Worm (Caenorhabditis elegans) whole organism, L4 larva: ENCODE data around the gene nhr-260.

Source experiments
- D1046.2 ChIP-seq: fragments of 200-800 bp; sonication (Bioruptor generic); IDR thresholded peaks from 2 replicates; pipeline ENCODE4 v1.3.6; 2022; ENCODE audit warnings: missing genetic modification characterization, missing compliant biosample characterization
- F37D6.2 ChIP-seq: sonication (generic microtip); optimal IDR thresholded peaks from 2 replicates; lab custom pipeline; 2016; ENCODE audit warnings: mild to moderate bottlenecking, missing genetic modification characterization, missing compliant biosample characterization
- F44E2.7 ChIP-seq: fragments of 200-800 bp; sonication (Bioruptor generic); IDR thresholded peaks from 2 replicates; pipeline ENCODE4 v2.1.2; 2022; ENCODE audit warnings: missing genetic modification characterization, missing compliant biosample characterization
- Y5F2A.4 ChIP-seq: fragments of 200-800 bp; sonication (Bioruptor generic); optimal IDR thresholded peaks from 2 replicates; lab custom pipeline; 2018; ENCODE audit warnings: mild to moderate bottlenecking, missing genetic modification characterization, missing compliant biosample characterization
- aha-1 ChIP-seq: fragments of 150-350 bp; peaks from one replicate; lab custom pipeline; 2014; ENCODE audit warnings: missing biosample characterization, missing genetic modification characterization
- ceh-20 ChIP-seq: fragments of 200-800 bp; sonication (Bioruptor generic); IDR thresholded peaks from 2 replicates; pipeline ENCODE4 v1.3.6; 2022; ENCODE audit warnings: missing genetic modification reagents, missing genetic modification characterization, missing compliant biosample characterization
- ceh-32 ChIP-seq: sonication (generic microtip); optimal IDR thresholded peaks from 2 replicates; lab custom pipeline; 2016; ENCODE audit warnings: mild to moderate bottlenecking, missing genetic modification characterization, missing compliant biosample characterization; ENCODE audit not compliant: poor library complexity
- ceh-62 ChIP-seq: sonication (generic microtip); optimal IDR thresholded peaks from 2 replicates; lab custom pipeline; 2017; ENCODE audit warnings: missing biosample characterization, missing genetic modification characterization
- cey-2 ChIP-seq: sonication (generic microtip); optimal IDR thresholded peaks from 3 replicates; lab custom pipeline; 2017; ENCODE audit warnings: missing genetic modification characterization, mild to moderate bottlenecking, missing compliant biosample characterization, antibody characterized with exemption, borderline replicate concordance; ENCODE audit not compliant: insufficient read depth
- ctbp-1 ChIP-seq: fragments of 200-800 bp; sonication (Bioruptor generic); IDR thresholded peaks from 2 replicates; pipeline ENCODE4 v1.3.6; 2022; ENCODE audit warnings: missing genetic modification reagents, missing genetic modification characterization, missing compliant biosample characterization
- daf-12 ChIP-seq: fragments of 150-350 bp; optimal IDR thresholded peaks from 2 replicates; lab custom pipeline; 2014; ENCODE audit warnings: missing biosample characterization, missing genetic modification reagents, missing genetic modification characterization
- daf-8 ChIP-seq: fragments of 200-800 bp; sonication (Bioruptor generic); IDR thresholded peaks from 2 replicates; pipeline ENCODE4 v1.3.6; 2022; ENCODE audit warnings: missing genetic modification characterization, missing compliant biosample characterization
- dpl-1 ChIP-seq: fragments of 150-350 bp; optimal IDR thresholded peaks from 2 replicates; lab custom pipeline; 2014; ENCODE audit warnings: missing biosample characterization, missing genetic modification reagents, missing genetic modification characterization
- duxl-1 ChIP-seq: sonication (generic microtip); optimal IDR thresholded peaks from 2 replicates; lab custom pipeline; 2016; ENCODE audit warnings: mild to moderate bottlenecking, missing genetic modification characterization, moderate library complexity, missing compliant biosample characterization; ENCODE audit not compliant: poor library complexity
- egl-27 ChIP-seq: sonication (generic microtip); optimal IDR thresholded peaks from 3 replicates; lab custom pipeline; 2017; ENCODE audit warnings: missing biosample characterization, missing genetic modification reagents, missing genetic modification characterization
- fkh-10 ChIP-seq: fragments of 150-350 bp; optimal IDR thresholded peaks from 2 replicates; lab custom pipeline; 2014; ENCODE audit warnings: missing biosample characterization, missing genetic modification reagents, missing genetic modification characterization
- hif-1 ChIP-seq, 2 experiments: sonication (generic microtip); optimal IDR thresholded peaks; 2 replicates each; lab custom pipeline; 2016 to 2017; ENCODE audit warnings: missing compliant biosample characterization in 2 of 2, missing genetic modification characterization in 2 of 2, missing genetic modification reagents in 2 of 2, missing genotype in 2 of 2, mild to moderate bottlenecking in 1 of 2
- hlh-30 ChIP-seq: sonication (generic microtip); optimal IDR thresholded peaks from 2 replicates; lab custom pipeline; 2017; ENCODE audit warnings: antibody characterized with exemption, mild to moderate bottlenecking, missing genetic modification characterization, missing compliant biosample characterization; ENCODE audit not compliant: insufficient read depth
- hmg-1.1 ChIP-seq: fragments of 200-800 bp; sonication (Bioruptor generic); IDR thresholded peaks from 2 replicates; pipeline ENCODE4 v1.3.6; 2022; ENCODE audit warnings: missing genetic modification reagents, missing genetic modification characterization, missing compliant biosample characterization
- lim-7 ChIP-seq: fragments of 200-800 bp; sonication (Bioruptor generic); IDR thresholded peaks from 2 replicates; pipeline ENCODE4 v1.3.6; 2022; ENCODE audit warnings: missing genetic modification characterization, missing compliant biosample characterization
- lin-13 ChIP-seq: fragments of 150-350 bp; optimal IDR thresholded peaks from 2 replicates; lab custom pipeline; 2014; ENCODE audit warnings: missing biosample characterization, missing genetic modification reagents, missing genetic modification characterization
- lin-29 ChIP-seq: fragments of 200-800 bp; sonication (Bioruptor generic); IDR thresholded peaks from 2 replicates; pipeline ENCODE4 v1.3.6; 2022; ENCODE audit warnings: missing genetic modification reagents, missing genetic modification characterization, missing compliant biosample characterization
- lin-39 ChIP-seq: fragments of 150-350 bp; optimal IDR thresholded peaks from 2 replicates; lab custom pipeline; 2014; ENCODE audit warnings: missing biosample characterization, missing genetic modification reagents, missing genetic modification characterization
- madf-9 ChIP-seq: fragments of 200-800 bp; sonication (Bioruptor generic); conservative IDR thresholded peaks from 2 replicates; pipeline ENCODE4 v1.3.6; 2022; ENCODE audit warnings: missing genetic modification reagents, missing genetic modification characterization, missing compliant biosample characterization
- mdl-1 ChIP-seq, 2 experiments: fragments of 150-350 bp in 1 of 2; sonication (generic microtip) in 1 of 2; optimal IDR thresholded peaks; 2 replicates each; lab custom pipeline; 2014 to 2017; ENCODE audit warnings: missing biosample characterization in 2 of 2, missing genetic modification characterization in 2 of 2
- mdt-29 ChIP-seq: fragments of 200-800 bp; sonication (Bioruptor generic); IDR thresholded peaks from 2 replicates; pipeline ENCODE4 v1.3.6; 2022; ENCODE audit warnings: missing genetic modification reagents, missing genetic modification characterization, missing compliant biosample characterization
- mes-2 ChIP-seq: sonication (generic microtip); optimal IDR thresholded peaks from 2 replicates; lab custom pipeline; 2016; ENCODE audit warnings: missing genotype, mild to moderate bottlenecking, missing genetic modification characterization, missing compliant biosample characterization; ENCODE audit not compliant: poor library complexity, severe bottlenecking
- mxl-3 ChIP-seq: fragments of 200-800 bp; sonication (Bioruptor generic); optimal IDR thresholded peaks from 2 replicates; lab custom pipeline; 2018; ENCODE audit warnings: mild to moderate bottlenecking, missing genetic modification characterization, missing compliant biosample characterization
- nhr-11 ChIP-seq: fragments of 150-350 bp; optimal IDR thresholded peaks from 2 replicates; lab custom pipeline; 2014; ENCODE audit warnings: missing biosample characterization, missing genetic modification characterization
- nhr-111 ChIP-seq: fragments of 200-800 bp; sonication (Bioruptor generic); optimal IDR thresholded peaks from 2 replicates; lab custom pipeline; 2018; ENCODE audit warnings: mild to moderate bottlenecking, missing genetic modification characterization, missing compliant biosample characterization
- nhr-28 ChIP-seq: fragments of 150-350 bp; optimal IDR thresholded peaks from 2 replicates; lab custom pipeline; 2014; ENCODE audit warnings: missing biosample characterization, missing genetic modification characterization
- nhr-42 ChIP-seq: fragments of 200-800 bp; sonication (Bioruptor generic); IDR thresholded peaks from 2 replicates; pipeline ENCODE4 v1.3.6; 2022; ENCODE audit warnings: missing genetic modification characterization, missing compliant biosample characterization
- nhr-48 ChIP-seq: sonication (generic microtip); optimal IDR thresholded peaks from 2 replicates; lab custom pipeline; 2016; ENCODE audit warnings: mild to moderate bottlenecking, missing genetic modification characterization, missing compliant biosample characterization
- nhr-77 ChIP-seq: fragments of 150-350 bp; optimal IDR thresholded peaks from 2 replicates; lab custom pipeline; 2014; ENCODE audit warnings: missing biosample characterization, missing genetic modification characterization
- saeg-2 ChIP-seq: fragments of 200-800 bp; sonication (Bioruptor generic); IDR thresholded peaks from 2 replicates; pipeline ENCODE4 v1.3.6; 2022; ENCODE audit warnings: missing genetic modification reagents, missing genetic modification characterization, missing compliant biosample characterization
- set-16 ChIP-seq: fragments of 200-800 bp; sonication (Bioruptor generic); IDR thresholded peaks from 2 replicates; pipeline ENCODE4 v1.3.6; 2022; ENCODE audit warnings: missing genetic modification reagents, missing genetic modification characterization, missing compliant biosample characterization
- snpc-1.2 ChIP-seq: fragments of 200-800 bp; sonication (Bioruptor generic); IDR thresholded peaks from 2 replicates; pipeline ENCODE4 v1.3.6; 2022; ENCODE audit warnings: missing genetic modification reagents, missing genetic modification characterization, missing compliant biosample characterization
- spr-3 ChIP-seq: fragments of 200-800 bp; sonication (Bioruptor generic); optimal IDR thresholded peaks from 2 replicates; lab custom pipeline; 2018; ENCODE audit warnings: mild to moderate bottlenecking, missing genetic modification characterization, missing compliant biosample characterization
- unc-130 ChIP-seq: sonication (generic microtip); optimal IDR thresholded peaks from 2 replicates; lab custom pipeline; 2016; ENCODE audit warnings: missing genetic modification reagents, missing genetic modification characterization, missing compliant biosample characterization
- unc-39 ChIP-seq: sonication (generic microtip); optimal IDR thresholded peaks from 2 replicates; lab custom pipeline; 2017; ENCODE audit warnings: missing biosample characterization, missing genetic modification characterization
- unc-62 ChIP-seq, 3 experiments: fragments of 150-350 bp in 1 of 3; sonication (generic microtip); optimal IDR thresholded peaks in 2 of 3; peaks in 1 of 3; 1 replicate in 1 of 3; 2 replicates in 2 of 3; lab custom pipeline; 2014 to 2017; ENCODE audit warnings: missing biosample characterization in 3 of 3, missing genetic modification characterization in 3 of 3, missing genetic modification reagents in 3 of 3, missing genotype in 1 of 3
- zag-1 ChIP-seq: fragments of 150-350 bp; optimal IDR thresholded peaks from 2 replicates; lab custom pipeline; 2014; ENCODE audit warnings: missing biosample characterization, missing genetic modification characterization
- zfp-3 ChIP-seq: fragments of 200-800 bp; sonication (Bioruptor generic); conservative IDR thresholded peaks from 2 replicates; pipeline ENCODE4 v1.3.6; 2022; ENCODE audit warnings: missing genetic modification reagents, missing genetic modification characterization, missing compliant biosample characterization
- zip-11 ChIP-seq: fragments of 200-800 bp; sonication (Bioruptor generic); IDR thresholded peaks from 2 replicates; pipeline ENCODE4 v1.3.6; 2022; ENCODE audit warnings: missing genetic modification characterization, missing compliant biosample characterization
- zip-2 ChIP-seq: fragments of 150-350 bp; optimal IDR thresholded peaks from 2 replicates; lab custom pipeline; 2014; ENCODE audit warnings: missing biosample characterization, missing genetic modification characterization
- ztf-11 ChIP-seq: fragments of 150-350 bp; optimal IDR thresholded peaks from 2 replicates; lab custom pipeline; 2014; ENCODE audit warnings: missing biosample characterization, missing genetic modification characterization

nhr-260 gene

DNA sequence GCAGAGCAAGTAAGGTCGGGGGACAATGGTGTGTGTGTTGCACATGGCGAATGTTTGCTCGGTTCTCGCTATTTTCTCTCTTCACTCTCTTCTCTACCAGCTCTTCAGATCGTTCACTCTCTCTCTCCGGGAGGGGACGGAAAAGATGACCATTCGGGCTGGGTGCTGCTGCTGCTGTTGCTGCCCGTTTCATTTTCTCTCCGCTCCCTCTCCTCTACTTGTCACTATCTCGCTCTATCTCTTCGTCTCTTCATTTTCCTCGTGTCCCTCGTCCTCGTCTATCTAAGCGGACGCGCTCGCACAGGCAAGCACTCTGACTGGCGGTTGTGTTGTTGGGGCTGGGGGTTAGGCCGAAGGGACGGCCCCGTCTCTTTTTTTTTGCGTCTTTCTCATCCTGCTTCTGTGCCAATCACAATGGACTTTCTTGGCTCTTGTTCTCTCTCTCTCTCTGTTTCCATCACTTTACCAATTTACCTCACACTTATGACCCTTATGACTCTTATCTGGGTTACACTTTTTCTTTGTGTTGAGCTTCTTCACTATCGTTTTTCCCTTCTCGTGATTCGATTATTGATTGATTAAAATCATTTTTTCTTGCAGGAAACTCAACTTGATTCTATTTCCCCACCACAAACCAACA lies 36.8 kb downstream of the nhr-260 start, which contains the start of the genes F53E2.2 and unc-60 (continued):
- TF ChIP-seq hlh-30, result peak; percentile 72
- peak; percentile 54; the same call in 1 of the 2 replicates for TF ChIP-seq lin-29 (GFP tag; lab: Robert Waterston, UW)
- no peak for TF ChIP-seq unc-39 (tag; lab: Kevin White, UChicago)
- no peak for TF ChIP-seq zip-2 (tag; lab: Kevin White, UChicago)
- TF ChIP-seq madf-9, result no peak; the same call in 1 of the 2 replicates
- TF ChIP-seq ztf-11 (tag; lab: Kevin White, UChicago), result no peak
- TF ChIP-seq ceh-62 (tag; lab: Kevin White, UChicago), result no peak
- TF ChIP-seq F37D6.2 (tag; lab: Kevin White, UChicago), result peak; percentile 42
- TF ChIP-seq zfp-3, result no peak
- no peak for TF ChIP-seq nhr-111 (GFP tag; lab: Kevin White, UChicago)
- peak; percentile 12 to 77 for TF ChIP-seq mdl-1 (tag; optimal IDR thresholded peaks at IDR 0.05; lab: Kevin White, UChicago)
- TF ChIP-seq unc-130 (GFP tag; lab: Kevin White, UChicago), result no peak
- TF ChIP-seq D1046.2 (GFP tag; lab: Robert Waterston, UW), result no peak
- peak; percentile 84 for TF ChIP-seq hmg-1.1
- TF ChIP-seq mdt-29 (GFP tag; lab: Robert Waterston, UW), result no peak
- peak; percentile 13 for TF ChIP-seq dpl-1
- peak; percentile 4 for TF ChIP-seq nhr-48 (tag; lab: Kevin White, UChicago)
- no peak for TF ChIP-seq zip-11 (GFP tag; lab: Robert Waterston, UW)

ce11 chrV:1472569-1472968 lies 38.9 kb downstream of the nhr-260 start:
- TF ChIP-seq nhr-28 (tag; lab: Kevin White, UChicago) (peak; percentile 18), unc-62 (GFP tag; optimal IDR thresholded peaks at IDR 0.05 in 1 of 2; lab: Kevin White, UChicago) (peak in 1 of 2 experiments; percentile 12), unc-62 (tag; optimal IDR thresholded peaks at IDR 0.05; lab: Kevin White, UChicago) (no peak), ceh-32 (tag; lab: Kevin White, UChicago) (no peak), nhr-42 (GFP tag; lab: Robert Waterston, UW) (no peak), ceh-20 (GFP tag; lab: Robert Waterston, UW) (no peak), zip-2 (tag; lab: Kevin White, UChicago) (no peak), hlh-30 (peak; percentile 65), aha-1 (tag; lab: Kevin White, UChicago) (peak; percentile 82), Y5F2A.4 (GFP tag; lab: Kevin White, UChicago) (no peak), nhr-77 (tag; lab: Kevin White, UChicago) (no peak), lin-39 (tag; lab: Kevin White, UChicago) (no peak), saeg-2 (GFP tag; lab: Robert Waterston, UW) (no peak), D1046.2 (GFP tag; lab: Robert Waterston, UW) (no peak), daf-8 (GFP tag; lab: Robert Waterston, UW) (no peak), mes-2 (tag; lab: Kevin White, UChicago) (peak; percentile 17), lin-29 (GFP tag; lab: Robert Waterston, UW) (no peak), mdl-1 (tag; optimal IDR thresholded peaks at IDR 0.05; lab: Kevin White, UChicago) (no peak), mxl-3 (GFP tag; lab: Kevin White, UChicago) (peak; percentile 43), dpl-1 (no peak)

- TF ChIP-seq duxl-1 (tag; lab: Kevin White, UChicago) (no peak), ceh-20 (GFP tag; lab: Robert Waterston, UW) (no peak), F44E2.7 (GFP tag; lab: Robert Waterston, UW) (no peak), lin-13 (GFP tag; lab: Kevin White, UChicago) (no peak), snpc-1.2 (GFP tag; lab: Robert Waterston, UW) (no peak), set-16 (GFP tag; lab: Robert Waterston, UW) (peak; percentile 46; the same call in 1 of the 2 replicates), fkh-10 (GFP tag; lab: Kevin White, UChicago) (no peak), zip-11 (GFP tag; lab: Robert Waterston, UW) (no peak), hmg-1.1 (no peak), madf-9 (peak; percentile 34; the same call in 1 of the 2 replicates), egl-27 (tag; lab: Kevin White, UChicago) (no peak), cey-2 (no peak), ctbp-1 (GFP tag; lab: Robert Waterston, UW) (0 out of 2 replicates have a peak, but pooled peaks have one; percentile 13), spr-3 (GFP tag; lab: Kevin White, UChicago) (no peak), daf-12 (no peak), nhr-11 (tag; lab: Kevin White, UChicago) (no peak), F37D6.2 (tag; lab: Kevin White, UChicago) (no peak), lim-7 (GFP tag; lab: Robert Waterston, UW) (no peak), hif-1 (tag; optimal IDR thresholded peaks at IDR 0.05; lab: Kevin White, UChicago) (no peak), zag-1 (no peak)
Measured at ce11 chrV:1471977-1472376, 39.5 kb downstream of the nhr-260 start.
